Fruit fly (Drosophila melanogaster): ENCODE data around the gene CG34437.

Gene CG34437

DNA sequence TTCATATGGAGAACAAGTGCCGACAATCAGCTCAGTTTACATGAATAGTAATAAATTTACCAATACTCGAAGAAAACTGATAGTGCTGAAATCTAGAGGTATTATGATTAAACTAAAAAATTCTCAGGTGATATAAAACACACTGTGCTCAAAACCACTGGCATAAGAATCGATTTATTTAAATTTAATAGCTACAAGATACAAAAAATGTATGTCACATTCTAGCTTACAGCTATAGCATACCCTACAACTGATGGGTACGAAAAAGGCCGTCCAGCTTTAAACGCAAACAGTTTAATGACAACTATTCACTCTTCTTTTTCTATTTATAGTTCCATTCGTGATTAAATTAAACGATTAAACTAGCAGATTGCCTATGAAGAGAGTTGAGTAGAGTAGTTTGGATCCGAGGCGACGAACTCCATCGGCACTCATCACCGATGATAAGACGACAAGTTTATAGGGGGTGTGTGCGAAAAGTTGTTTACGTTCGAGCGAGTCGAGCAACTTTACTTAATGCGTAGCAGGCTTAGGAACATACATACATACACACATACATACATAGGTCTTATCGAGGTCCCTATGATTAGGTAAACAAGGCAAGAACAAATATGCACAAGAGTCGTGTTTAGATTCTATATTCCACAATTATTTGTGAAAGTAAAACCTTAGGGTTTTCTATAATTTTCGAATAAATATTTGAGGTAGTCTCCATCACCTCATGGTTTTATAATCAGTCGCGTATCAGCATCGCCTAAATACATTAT lies 45.4 kb downstream of the CG34437 start (continued):
- peak; percentile 85 for TF ChIP-seq Drgx (GFP tag; IDR thresholded peaks at IDR 0.05)
- TF ChIP-seq CG17328 (GFP tag; IDR thresholded peaks at IDR 0.05), result peak; percentile 62
- TF ChIP-seq CG3163 (GFP tag; optimal IDR thresholded peaks at IDR 0.05), result peak; percentile 62
- TF ChIP-seq dpn (GFP tag; optimal IDR thresholded peaks at IDR 0.05), result peak; percentile 21 to 73
- TF ChIP-seq GATAe (GFP tag; conservative IDR thresholded peaks at IDR 0.05), result peak; percentile 83
- TF ChIP-seq peb (GFP tag; IDR thresholded peaks at IDR 0.05), result peak; percentile 53
- peak; percentile 48 for TF ChIP-seq vvl (GFP tag; IDR thresholded peaks at IDR 0.05)
- TF ChIP-seq Stat92E (GFP tag; optimal IDR thresholded peaks at IDR 0.05), result no peak
- TF ChIP-seq phol (tag; optimal IDR thresholded peaks at IDR 0.05), result peak; percentile 17
- peak; percentile 76 for TF ChIP-seq CG11247 (GFP tag; IDR thresholded peaks at IDR 0.05)
- TF ChIP-seq CG3726 (GFP tag; IDR thresholded peaks at IDR 0.05), result peak; percentile 69
- TF ChIP-seq CG2875 (GFP tag; optimal IDR thresholded peaks at IDR 0.05), result peak; percentile 85
- TF ChIP-seq ranshi (GFP tag; IDR thresholded peaks at IDR 0.05), result peak; percentile 58
- TF ChIP-seq Ets65A (GFP tag), result peak; percentile 46
- TF ChIP-seq ro (GFP tag; IDR thresholded peaks at IDR 0.05), result no peak
- TF ChIP-seq Max (GFP tag; optimal IDR thresholded peaks at IDR 0.05), result peak; percentile 71
- TF ChIP-seq CG6689 (GFP tag; IDR thresholded peaks at IDR 0.05), result peak; percentile 54
- TF ChIP-seq CG6175 (GFP tag; IDR thresholded peaks at IDR 0.05), result peak; percentile 42; the same call in 2 of the 3 replicates
- peak; percentile 16 for TF ChIP-seq Ssrp (tag; optimal IDR thresholded peaks at IDR 0.05)
- peak; percentile 45 for TF ChIP-seq Nf-YB (GFP tag; optimal IDR thresholded peaks at IDR 0.05)
- peak; percentile 54 for TF ChIP-seq fu2 (GFP tag; optimal IDR thresholded peaks at IDR 0.05)
- peak; percentile 61 for TF ChIP-seq CG7745 (tag; optimal IDR thresholded peaks at IDR 0.05)
- peak; percentile 89 for TF ChIP-seq slbo (GFP tag; IDR thresholded peaks at IDR 0.05)
- peak; percentile 67 for TF ChIP-seq CrebB (tag; optimal IDR thresholded peaks at IDR 0.05)
- no peak for TF ChIP-seq CG14860 (GFP tag; IDR thresholded peaks at IDR 0.05; ENCODE audit: partially characterized antibody)
- TF ChIP-seq chinmo (GFP tag; IDR thresholded peaks at IDR 0.05; ENCODE audit: partially characterized antibody), result 0 out of 4 replicates have a peak, but pooled peaks have one; percentile 12
- TF ChIP-seq CG43689 (GFP tag; IDR thresholded peaks at IDR 0.05), result 0 out of 2 replicates have a peak, but pooled peaks have one; percentile 28
- no peak for TF ChIP-seq pros (GFP tag; optimal IDR thresholded peaks at IDR 0.05)
- peak; percentile 59 for TF ChIP-seq stc (GFP tag; IDR thresholded peaks at IDR 0.05)
- TF ChIP-seq CG10209 (GFP tag; optimal IDR thresholded peaks at IDR 0.05), result peak; percentile 83
- TF ChIP-seq ftz-f1 (GFP tag; optimal IDR thresholded peaks at IDR 0.05), result no peak
- peak; percentile 83 for TF ChIP-seq CG16779 (GFP tag; IDR thresholded peaks at IDR 0.05)
- no peak for TF ChIP-seq CG13287 (GFP tag; IDR thresholded peaks at IDR 0.05; ENCODE audit: partially characterized antibody)
- TF ChIP-seq Tbp (GFP tag; optimal IDR thresholded peaks at IDR 0.05), result no peak
- TF ChIP-seq CG2199 (GFP tag; IDR thresholded peaks at IDR 0.05), result no peak
- TF ChIP-seq CG10959 (GFP tag; IDR thresholded peaks at IDR 0.05), result peak; percentile 81
- TF ChIP-seq CG14710 (tag; optimal IDR thresholded peaks at IDR 0.05), result peak; percentile 67
- TF ChIP-seq dysf (GFP tag; IDR thresholded peaks at IDR 0.05), result peak; percentile 74
- no peak for TF ChIP-seq Dip2 (GFP tag; IDR thresholded peaks at IDR 0.05)
- peak; percentile 81 for TF ChIP-seq cwo (GFP tag; optimal IDR thresholded peaks at IDR 0.05)
- TF ChIP-seq sisA (GFP tag; IDR thresholded peaks at IDR 0.05), result peak; percentile 57
- peak; percentile 49 for TF ChIP-seq HLH54F (GFP tag; optimal IDR thresholded peaks at IDR 0.05)
- peak; percentile 16 for TF ChIP-seq Atf3 (GFP tag; optimal IDR thresholded peaks at IDR 0.05)
- peak; percentile 36 for TF ChIP-seq jumu (GFP tag; optimal IDR thresholded peaks at IDR 0.05)
- no peak for TF ChIP-seq bbx (GFP tag; IDR thresholded peaks at IDR 0.05; ENCODE audit: partially characterized antibody)
- TF ChIP-seq C15 (GFP tag; IDR thresholded peaks at IDR 0.05), result peak; percentile 62; the same call in 1 of the 3 replicates
- no peak for TF ChIP-seq yki (optimal IDR thresholded peaks at IDR 0.05)
- TF ChIP-seq Taf1 (GFP tag; IDR thresholded peaks at IDR 0.05), result peak; percentile 86
- peak; percentile 53; the same call in 1 of the 2 replicates for TF ChIP-seq CG1024 (GFP tag; IDR thresholded peaks at IDR 0.05)
- TF ChIP-seq dmrt11E (tag; optimal IDR thresholded peaks at IDR 0.05), result peak; percentile 85

Measured in whole organism, embryonic.